Worm (Caenorhabditis elegans) whole organism, L3 larva: ENCODE results near the gene R07E5.15.

Experiments used
- ama-1 ChIP-seq: fragments of 150-350 bp; optimal IDR thresholded peaks from 2 replicates; lab custom pipeline; 2018
- ceh-82 ChIP-seq: fragments of 150-350 bp; optimal IDR thresholded peaks from 2 replicates; lab custom pipeline; 2014; ENCODE audit warnings: missing biosample characterization, missing genetic modification characterization
- daf-12 ChIP-seq: fragments of 150-350 bp; optimal IDR thresholded peaks from 2 replicates; lab custom pipeline; 2014; ENCODE audit warnings: missing biosample characterization, missing genetic modification reagents, missing genetic modification characterization
- jun-1 ChIP-seq: fragments of 150-350 bp; optimal IDR thresholded peaks from 2 replicates; lab custom pipeline; 2014; ENCODE audit warnings: missing biosample characterization, missing genetic modification reagents, missing genetic modification characterization
- unc-39 ChIP-seq: sonication (generic microtip); optimal IDR thresholded peaks from 4 replicates; lab custom pipeline; 2017; ENCODE audit warnings: missing biosample characterization, missing genetic modification characterization

ce11 chrIII:4397115-4397514 is 4.1 kb upstream of the R07E5.15 start, which contains the start of gene R07E5.5:
- TF ChIP-seq daf-12 (tag; lab: Kevin White, UChicago) (no peak), ama-1 (lab: Kevin White, UChicago) (no peak), unc-39 (tag; lab: Kevin White, UChicago) (no peak), ceh-82 (tag; lab: Kevin White, UChicago) (no peak), jun-1 (no peak)
